Worm (Caenorhabditis elegans): ENCODE data around the gene lmd-3.

- TF ChIP-seq nhr-237 (tag; optimal IDR thresholded peaks at IDR 0.05) (no peak), skn-1 (tag; optimal IDR thresholded peaks at IDR 0.05) (no peak), ztf-11 (tag; optimal IDR thresholded peaks at IDR 0.05) (no peak), nhr-12 (tag; optimal IDR thresholded peaks at IDR 0.05) (no peak)
Measured at ce11 chrV:8402392-8402791, 42.2 kb downstream of the lmd-3 start, which contains the start of gene F52E1.9.
